Fruit fly (Drosophila melanogaster) whole organism, prepupa: Measurements from ENCODE around the gene Sec15.

Source experiments
- Blimp-1 ChIP-seq: fragments of 200-800 bp; sonication (Bioruptor generic); optimal IDR thresholded peaks from 3 replicates; lab custom pipeline; 2017; ENCODE audit warnings: missing biosample characterization, missing genetic modification characterization, mild to moderate bottlenecking, moderate library complexity, missing genetic modification reagents
- CG16779 ChIP-seq: fragments of 200-800 bp; sonication (Bioruptor generic); optimal IDR thresholded peaks from 3 replicates; lab custom pipeline; 2017; ENCODE audit warnings: missing biosample characterization, mild to moderate bottlenecking, missing genetic modification characterization
- CG3032 ChIP-seq: fragments of 200-800 bp; optimal IDR thresholded peaks from 2 replicates; lab custom pipeline; 2019; ENCODE audit warnings: missing biosample characterization, mild to moderate bottlenecking, missing genetic modification characterization, moderate library complexity
- CG6792 ChIP-seq: fragments of 200-800 bp; sonication (Bioruptor generic); optimal IDR thresholded peaks from 3 replicates; lab custom pipeline; 2016; ENCODE audit warnings: missing biosample characterization, missing genetic modification characterization
- Eip93F ChIP-seq: fragments of 200-800 bp; sonication (Bioruptor generic); optimal IDR thresholded peaks from 2 replicates; lab custom pipeline; 2016; ENCODE audit warnings: missing biosample characterization, mild to moderate bottlenecking, missing genetic modification characterization
- Ets21C ChIP-seq: fragments of 200-800 bp; sonication (Bioruptor generic); optimal IDR thresholded peaks from 3 replicates; lab custom pipeline; 2016; ENCODE audit warnings: missing biosample characterization, missing genetic modification characterization
- Hr4 ChIP-seq: fragments of 200-800 bp; sonication (Bioruptor generic); optimal IDR thresholded peaks from 3 replicates; lab custom pipeline; 2016; ENCODE audit warnings: missing biosample characterization, missing genetic modification characterization
- Smox ChIP-seq: fragments of 200-800 bp; sonication (Bioruptor generic); optimal IDR thresholded peaks from 3 replicates; lab custom pipeline; 2016; ENCODE audit warnings: missing biosample characterization, missing genetic modification characterization
- Sox102F ChIP-seq: fragments of 200-800 bp; sonication (Bioruptor generic); optimal IDR thresholded peaks from 2 replicates; lab custom pipeline; 2016; ENCODE audit warnings: missing biosample characterization, mild to moderate bottlenecking, missing genetic modification characterization
- lz ChIP-seq: fragments of 200-800 bp; sonication (Bioruptor generic); optimal IDR thresholded peaks from 3 replicates; lab custom pipeline; 2016; ENCODE audit warnings: missing biosample characterization, missing genetic modification characterization
- svp ChIP-seq: fragments of 200-800 bp; sonication (Bioruptor generic); peaks from one replicate; lab custom pipeline; 2016; ENCODE audit warnings: missing biosample characterization, missing genetic modification characterization
- topi ChIP-seq: fragments of 200-800 bp; sonication (Bioruptor generic); optimal IDR thresholded peaks from 3 replicates; lab custom pipeline; 2016; ENCODE audit warnings: missing biosample characterization, missing genetic modification characterization

DNA sequence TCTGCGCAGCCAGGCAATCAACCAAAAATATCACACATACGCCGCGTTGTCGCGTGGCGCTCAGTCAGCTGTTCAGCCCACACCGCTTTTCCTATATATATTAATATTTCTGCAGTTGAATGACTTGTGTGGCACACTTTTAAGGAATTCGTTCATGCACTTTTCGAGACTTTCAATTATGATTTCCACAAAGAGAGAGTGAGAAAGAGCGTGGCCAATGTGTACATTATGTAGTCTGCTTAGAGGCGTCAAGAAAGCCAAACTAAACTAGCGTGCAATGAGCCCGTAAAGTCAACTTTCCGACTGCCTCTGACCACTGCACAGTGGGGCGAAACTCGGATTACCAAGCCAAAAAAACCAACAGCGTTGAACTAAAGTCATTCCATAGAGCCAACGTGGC is 46.4 kb upstream of the Sec15 start:
- TF ChIP-seq CG16779 (tag; lab: Kevin White, UChicago) (no peak), CG6792 (no peak), Sox102F (GFP tag; lab: Kevin White, UChicago) (no peak), topi (GFP tag; lab: Kevin White, UChicago) (no peak), Blimp-1 (GFP tag; lab: Kevin White, UChicago) (no peak), lz (GFP tag; lab: Kevin White, UChicago) (no peak), CG3032 (tag; lab: Kevin White, UChicago) (no peak), Hr4 (no peak), svp (GFP tag; lab: Kevin White, UChicago) (no peak), Smox (no peak), Eip93F (GFP tag; lab: Kevin White, UChicago) (no peak), Ets21C (GFP tag; lab: Kevin White, UChicago) (no peak)
